Fruit fly (Drosophila melanogaster) whole organism, embryonic: ENCODE data around the gene Hinfp.

Experiments
- Adf1 ChIP-seq: fragments of 200-800 bp; sonication (Bioruptor generic); IDR thresholded peaks from 2 replicates; pipeline ENCODE4 v1.3.6; 2022; ENCODE audit warnings: missing biosample characterization, missing genetic modification characterization
- Atf3 ChIP-seq: fragments of 200-800 bp; sonication (Bioruptor generic); optimal IDR thresholded peaks from 3 replicates; lab custom pipeline; 2016; ENCODE audit warnings: missing biosample characterization, missing genetic modification characterization
- Atf6 ChIP-seq: fragments of 200-800 bp; sonication (Bioruptor generic); IDR thresholded peaks from 2 replicates; pipeline ENCODE4 v1.3.6; 2022; ENCODE audit warnings: missing biosample characterization, missing genetic modification characterization
- Bteb2 ChIP-seq: fragments of 200-800 bp; sonication (Bioruptor generic); optimal IDR thresholded peaks from 2 replicates; lab custom pipeline; 2016; ENCODE audit warnings: missing biosample characterization, missing genetic modification characterization
- CG10462 ChIP-seq: fragments of 200-800 bp; sonication (Bioruptor generic); optimal IDR thresholded peaks from 2 replicates; lab custom pipeline; 2016; ENCODE audit warnings: missing biosample characterization, missing genetic modification characterization
- CG10565 ChIP-seq: fragments of 200-800 bp; sonication (Bioruptor generic); optimal IDR thresholded peaks from 3 replicates; lab custom pipeline; 2016; ENCODE audit warnings: missing biosample characterization, mild to moderate bottlenecking, missing genetic modification characterization
- CG12299 ChIP-seq: fragments of 200-800 bp; sonication (Bioruptor generic); optimal IDR thresholded peaks from 2 replicates; lab custom pipeline; 2018; ENCODE audit warnings: missing biosample characterization, mild to moderate bottlenecking, missing genetic modification characterization
- CG12659 ChIP-seq: fragments of 200-800 bp; sonication (Bioruptor generic); optimal IDR thresholded peaks from 3 replicates; lab custom pipeline; 2017; ENCODE audit warnings: mild to moderate bottlenecking, missing biosample characterization, missing genetic modification reagents, missing genetic modification characterization
- CG15073 ChIP-seq: fragments of 200-800 bp; sonication (Bioruptor generic); optimal IDR thresholded peaks from 2 replicates; lab custom pipeline; 2016; ENCODE audit warnings: missing biosample characterization, missing genetic modification characterization
- CG16863 ChIP-seq: fragments of 200-800 bp; sonication (Bioruptor generic); optimal IDR thresholded peaks from 3 replicates; lab custom pipeline; 2016; ENCODE audit warnings: missing biosample characterization, missing genetic modification characterization
- CG17385 ChIP-seq: fragments of 200-800 bp; sonication (Bioruptor generic); optimal IDR thresholded peaks from 3 replicates; lab custom pipeline; 2018; ENCODE audit warnings: missing biosample characterization, mild to moderate bottlenecking, missing genetic modification characterization
- CG17829 ChIP-seq: fragments of 200-800 bp; optimal IDR thresholded peaks from 2 replicates; lab custom pipeline; 2019; ENCODE audit warnings: missing biosample characterization, mild to moderate bottlenecking, missing genetic modification characterization, moderate library complexity
- CG18262 ChIP-seq: fragments of 200-800 bp; optimal IDR thresholded peaks from 3 replicates; lab custom pipeline; 2019; ENCODE audit warnings: missing biosample characterization, mild to moderate bottlenecking, missing genetic modification characterization, moderate library complexity
- CG18599 ChIP-seq: fragments of 200-800 bp; sonication (Bioruptor generic); optimal IDR thresholded peaks from 3 replicates; lab custom pipeline; 2017; ENCODE audit warnings: missing biosample characterization, missing genetic modification characterization, mild to moderate bottlenecking, moderate library complexity, missing genetic modification reagents
- CG2120 ChIP-seq: fragments of 200-800 bp; sonication (Bioruptor generic); optimal IDR thresholded peaks from 3 replicates; lab custom pipeline; 2016; ENCODE audit warnings: missing biosample characterization, missing genetic modification characterization
- CG3163 ChIP-seq: fragments of 200-800 bp; sonication (Bioruptor generic); optimal IDR thresholded peaks from 3 replicates; lab custom pipeline; 2016; ENCODE audit warnings: missing biosample characterization, missing genetic modification characterization
- CG32532 ChIP-seq: fragments of 200-800 bp; sonication (Bioruptor generic); IDR thresholded peaks from 2 replicates; pipeline ENCODE4 v1.3.6; 2022; ENCODE audit warnings: missing biosample characterization, missing genetic modification characterization
- CG4617 ChIP-seq: fragments of 200-800 bp; sonication (Bioruptor generic); optimal IDR thresholded peaks from 3 replicates; lab custom pipeline; 2016; ENCODE audit warnings: missing biosample characterization, missing genetic modification characterization, borderline replicate concordance
- CG5245 ChIP-seq: fragments of 200-800 bp; sonication (Bioruptor generic); optimal IDR thresholded peaks from 3 replicates; lab custom pipeline; 2016; ENCODE audit warnings: missing biosample characterization, missing genetic modification characterization
- CG8388 ChIP-seq: fragments of 200-800 bp; sonication (Bioruptor generic); optimal IDR thresholded peaks from 2 replicates; lab custom pipeline; 2019; ENCODE audit warnings: missing biosample characterization, mild to moderate bottlenecking, missing genetic modification characterization, moderate library complexity
- CG9817 ChIP-seq: fragments of 200-800 bp; sonication (Bioruptor generic); optimal IDR thresholded peaks from 2 replicates; lab custom pipeline; 2018; ENCODE audit warnings: missing biosample characterization, mild to moderate bottlenecking, missing genetic modification characterization, moderate library complexity
- Dbx ChIP-seq: fragments of 200-800 bp; sonication (Bioruptor generic); IDR thresholded peaks from 3 replicates; pipeline ENCODE4 v1.3.6; 2022; ENCODE audit warnings: missing biosample characterization, missing genetic modification characterization
- H15 ChIP-seq: fragments of 200-800 bp; sonication (Bioruptor generic); IDR thresholded peaks from 3 replicates; pipeline ENCODE4 v1.3.6; 2022; ENCODE audit warnings: missing biosample characterization, missing genetic modification characterization
- HLH54F ChIP-seq: fragments of 200-800 bp; sonication (Bioruptor generic); optimal IDR thresholded peaks from 3 replicates; lab custom pipeline; 2016; ENCODE audit warnings: missing biosample characterization, missing genetic modification characterization
- HLHmδ ChIP-seq: fragments of 200-800 bp; sonication (Bioruptor generic); optimal IDR thresholded peaks from 2 replicates; lab custom pipeline; 2018; ENCODE audit warnings: missing biosample characterization, mild to moderate bottlenecking, missing genetic modification characterization, moderate library complexity
- Hand ChIP-seq: fragments of 200-800 bp; sonication (Bioruptor generic); optimal IDR thresholded peaks from 2 replicates; lab custom pipeline; 2017; ENCODE audit warnings: mild to moderate bottlenecking, missing biosample characterization, missing genetic modification reagents, missing genetic modification characterization
- HmgZ ChIP-seq: fragments of 200-800 bp; sonication (Bioruptor generic); optimal IDR thresholded peaks from 2 replicates; lab custom pipeline; 2018; ENCODE audit warnings: missing biosample characterization, mild to moderate bottlenecking, missing genetic modification characterization
- MTF-1 ChIP-seq: fragments of 200-800 bp; sonication (Bioruptor generic); optimal IDR thresholded peaks from 2 replicates; lab custom pipeline; 2018; ENCODE audit warnings: missing biosample characterization, mild to moderate bottlenecking, missing genetic modification characterization, borderline replicate concordance
- Rfx ChIP-seq: fragments of 200-800 bp; sonication (Bioruptor generic); IDR thresholded peaks from 2 replicates; pipeline ENCODE4 v1.3.6; 2022; ENCODE audit warnings: missing biosample characterization, missing genetic modification characterization
- Tbp ChIP-seq: fragments of >200 bp; optimal IDR thresholded peaks from 2 replicates; lab custom pipeline; 2018; ENCODE audit warnings: missing biosample characterization, missing genetic modification characterization
- Usf ChIP-seq: fragments of 200-800 bp; sonication (Bioruptor generic); optimal IDR thresholded peaks from 2 replicates; lab custom pipeline; 2017; ENCODE audit warnings: missing genotype, missing biosample characterization, missing genetic modification characterization
- ara ChIP-seq: fragments of 200-800 bp; sonication (Bioruptor generic); IDR thresholded peaks from 2 replicates; pipeline ENCODE4 v1.3.6; 2022; ENCODE audit warnings: missing biosample characterization, missing genetic modification characterization
- ato ChIP-seq: fragments of 200-800 bp; sonication (Bioruptor generic); IDR thresholded peaks from 2 replicates; pipeline ENCODE4 v1.3.6; 2022; ENCODE audit warnings: missing biosample characterization, missing genetic modification characterization; ENCODE audit not compliant: partially characterized antibody
- bigmax ChIP-seq: fragments of 200-800 bp; sonication (Bioruptor generic); optimal IDR thresholded peaks from 2 replicates; lab custom pipeline; 2018; ENCODE audit warnings: missing biosample characterization, mild to moderate bottlenecking, missing genetic modification characterization
- chinmo ChIP-seq: fragments of 200-800 bp; sonication (Bioruptor generic); IDR thresholded peaks from 4 replicates; pipeline ENCODE4 v1.3.6; 2022; ENCODE audit warnings: missing biosample characterization, missing genetic modification characterization; ENCODE audit not compliant: partially characterized antibody
- corto ChIP-seq: fragments of 200-800 bp; sonication (Bioruptor generic); optimal IDR thresholded peaks from 2 replicates; lab custom pipeline; 2016; ENCODE audit warnings: missing biosample characterization, mild to moderate bottlenecking, missing genetic modification characterization, moderate library complexity
- ewg ChIP-seq: fragments of 200-800 bp; sonication (Bioruptor generic); optimal IDR thresholded peaks from 3 replicates; lab custom pipeline; 2017; ENCODE audit warnings: mild to moderate bottlenecking, missing biosample characterization, missing genetic modification reagents, missing genetic modification characterization
- exex ChIP-seq: fragments of 200-800 bp; sonication (Bioruptor generic); optimal IDR thresholded peaks from 4 replicates; lab custom pipeline; 2018; ENCODE audit warnings: missing biosample characterization, mild to moderate bottlenecking, missing genetic modification characterization, moderate library complexity
- gem ChIP-seq: fragments of 200-800 bp; sonication (Bioruptor generic); optimal IDR thresholded peaks from 2 replicates; lab custom pipeline; 2019; ENCODE audit warnings: missing biosample characterization, mild to moderate bottlenecking, missing genetic modification characterization, moderate library complexity
- h ChIP-seq: fragments of >200 bp; optimal IDR thresholded peaks from 2 replicates; lab custom pipeline; 2017
- pan ChIP-seq, 4 experiments: fragments of >200 bp in 3 of 4; fragments of 200-800 bp in 1 of 4; sonication (Bioruptor generic) in 1 of 4; optimal IDR thresholded peaks in 3 of 4; IDR thresholded peaks in 1 of 4; 2 replicates each; pipeline versions ENCODE4 v1.3.6 to Lab custom; 2017 to 2022; ENCODE audit warnings: missing biosample characterization in 2 of 4, missing genetic modification characterization in 2 of 4, mixed read lengths in 1 of 4
- peb ChIP-seq: fragments of 200-800 bp; sonication (Bioruptor generic); IDR thresholded peaks from 2 replicates; pipeline ENCODE4 v1.3.6; 2022; ENCODE audit warnings: missing biosample characterization, missing genetic modification characterization
- pho ChIP-seq: fragments of 200-800 bp; sonication (Bioruptor generic); optimal IDR thresholded peaks from 2 replicates; lab custom pipeline; 2016; ENCODE audit warnings: missing biosample characterization, missing genetic modification characterization
- phol ChIP-seq: fragments of 200-800 bp; sonication (Bioruptor generic); optimal IDR thresholded peaks from 3 replicates; lab custom pipeline; 2018; ENCODE audit warnings: missing biosample characterization, mild to moderate bottlenecking, missing genetic modification characterization, moderate library complexity
- ranshi ChIP-seq: fragments of 200-800 bp; sonication (Bioruptor generic); IDR thresholded peaks from 2 replicates; pipeline ENCODE4 v1.3.6; 2022; ENCODE audit warnings: missing biosample characterization, missing genetic modification characterization
- shn ChIP-seq: fragments of 200-800 bp; sonication (Bioruptor generic); optimal IDR thresholded peaks from 3 replicates; lab custom pipeline; 2016; ENCODE audit warnings: missing biosample characterization, missing genetic modification characterization
- so ChIP-seq: fragments of 200-800 bp; sonication (Bioruptor generic); IDR thresholded peaks from 3 replicates; pipeline ENCODE4 v1.3.6; 2022; ENCODE audit warnings: missing biosample characterization, missing genetic modification characterization
- vnd ChIP-seq: fragments of 200-800 bp; sonication (Bioruptor generic); IDR thresholded peaks from 3 replicates; pipeline ENCODE4 v1.3.6; 2022; ENCODE audit warnings: missing biosample characterization, missing genetic modification characterization; ENCODE audit not compliant: partially characterized antibody
- wek ChIP-seq: fragments of 200-800 bp; sonication (Bioruptor generic); optimal IDR thresholded peaks from 3 replicates; lab custom pipeline; 2018; ENCODE audit warnings: missing biosample characterization, mild to moderate bottlenecking, missing genetic modification characterization, moderate library complexity

Gene Hinfp

DNA sequence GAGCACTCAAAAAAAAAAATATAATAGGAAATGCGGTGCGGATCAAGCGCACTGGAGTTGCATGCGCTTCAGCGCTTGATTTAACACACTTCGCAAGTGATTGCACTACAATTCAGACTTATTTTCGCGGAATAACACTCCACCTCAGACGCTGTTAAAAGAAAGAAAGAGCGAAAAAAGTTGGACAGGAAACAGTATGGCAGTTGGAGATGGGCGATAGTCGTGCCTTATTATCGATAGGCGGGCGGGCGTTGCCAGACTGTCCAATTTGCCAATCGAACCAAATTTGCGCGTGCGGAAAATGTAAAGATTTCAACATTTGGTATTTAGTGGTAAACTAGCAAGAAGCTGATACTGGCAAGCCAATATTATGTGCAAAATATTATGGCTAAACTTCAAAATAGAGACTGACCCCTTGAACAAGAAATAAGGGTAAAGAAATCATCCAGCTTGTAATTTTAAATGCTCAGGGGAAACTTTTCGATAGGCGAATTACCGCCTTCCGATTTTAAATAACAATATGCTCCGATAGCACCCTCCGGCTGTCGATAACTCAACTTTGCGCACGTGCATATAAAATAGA is 4.0 kb downstream of the Hinfp start, which contains the start of the genes RpL36 and Mybbp1A (continued):
- TF ChIP-seq Atf3 (GFP tag; lab: Kevin White, UChicago), result peak; percentile 62
- TF ChIP-seq CG18599, result peak; percentile 80
- TF ChIP-seq CG10565 (GFP tag; lab: Kevin White, UChicago), result no peak
- TF ChIP-seq ara, result peak; percentile 42; the same call in 1 of the 2 replicates
- TF ChIP-seq CG8388 (GFP tag; lab: Kevin White, UChicago), result peak; percentile 53
- TF ChIP-seq HLHmδ (GFP tag; lab: Kevin White, UChicago), result peak; percentile 74
- TF ChIP-seq CG17385, result peak; percentile 64
- peak; percentile 38 for TF ChIP-seq Usf (GFP tag; lab: Kevin White, UChicago)
- peak; percentile 35 for TF ChIP-seq CG18262
- TF ChIP-seq CG12299 (tag; lab: Kevin White, UChicago), result peak; percentile 42
- peak; percentile 72 for TF ChIP-seq CG9817
- no peak for TF ChIP-seq h (lab: Kevin White, UChicago)
- TF ChIP-seq Bteb2 (GFP tag; lab: Kevin White, UChicago), result peak; percentile 25
- TF ChIP-seq HLH54F (GFP tag; lab: Kevin White, UChicago), result peak; percentile 80
- peak; percentile 92 for TF ChIP-seq CG12659 (GFP tag; lab: Kevin White, UChicago)
- TF ChIP-seq phol (tag; lab: Kevin White, UChicago), result peak; percentile 90
- peak; percentile 57; the same call in 1 of the 3 replicates for TF ChIP-seq so
- peak; percentile 49; the same call in 1 of the 2 replicates for TF ChIP-seq Atf6 (GFP tag; lab: Robert Waterston, UW)
- peak; percentile 79 for TF ChIP-seq CG3163 (GFP tag; lab: Kevin White, UChicago)
- peak; percentile 74 for TF ChIP-seq HmgZ (tag; lab: Kevin White, UChicago)
- TF ChIP-seq Hand, result peak; percentile 66
- TF ChIP-seq H15 (GFP tag; lab: Robert Waterston, UW), result peak; percentile 64; the same call in 2 of the 3 replicates
- TF ChIP-seq CG15073, result no peak
- no peak for TF ChIP-seq pan (optimal IDR thresholded peaks at IDR 0.05; lab: Kevin White, UChicago)
- TF ChIP-seq pan (GFP tag; optimal IDR thresholded peaks at IDR 0.05 in 1 of 2, IDR thresholded peaks at IDR 0.05 in 1 of 2), result peak in 1 of 2 experiments; percentile 67
- TF ChIP-seq wek (GFP tag; lab: Kevin White, UChicago), result peak; percentile 72
- TF ChIP-seq vnd, result peak; percentile 99
- TF ChIP-seq ewg, result peak; percentile 84
- TF ChIP-seq shn (GFP tag; lab: Kevin White, UChicago), result peak; percentile 81
- peak; percentile 80; the same call in 2 of the 4 replicates for TF ChIP-seq chinmo (GFP tag; lab: Robert Waterston, UW)
- TF ChIP-seq Adf1 (GFP tag; lab: Robert Waterston, UW), result peak; percentile 33
- TF ChIP-seq Tbp (GFP tag; lab: Kevin White, UChicago), result no peak
- no peak for TF ChIP-seq CG10462 (GFP tag; lab: Kevin White, UChicago)
- TF ChIP-seq ato (GFP tag; lab: Robert Waterston, UW), result peak; percentile 81
- peak; percentile 64 for TF ChIP-seq MTF-1 (GFP tag; lab: Kevin White, UChicago)
- TF ChIP-seq ranshi (GFP tag; lab: Robert Waterston, UW), result peak; percentile 66
- TF ChIP-seq Rfx, result peak; percentile 85
- TF ChIP-seq CG5245 (GFP tag; lab: Kevin White, UChicago), result peak; percentile 16
- peak; percentile 94 for TF ChIP-seq CG17829 (tag; lab: Kevin White, UChicago)
- peak; percentile 70 for TF ChIP-seq CG2120 (GFP tag; lab: Kevin White, UChicago)
- TF ChIP-seq corto, result no peak
- TF ChIP-seq CG16863 (GFP tag; lab: Kevin White, UChicago), result peak; percentile 72
- TF ChIP-seq CG32532 (GFP tag; lab: Robert Waterston, UW), result peak; percentile 83
- TF ChIP-seq CG4617 (GFP tag; lab: Kevin White, UChicago), result peak; percentile 69
- TF ChIP-seq peb, result no peak
- no peak for TF ChIP-seq exex
- no peak for TF ChIP-seq gem (tag; lab: Kevin White, UChicago)
- peak; percentile 85 for TF ChIP-seq Dbx (GFP tag; lab: Robert Waterston, UW)
- TF ChIP-seq pho (GFP tag; lab: Kevin White, UChicago), result peak; percentile 86
- TF ChIP-seq bigmax (GFP tag; lab: Kevin White, UChicago), result peak; percentile 49
